Fruit fly (Drosophila melanogaster): ENCODE measurements around the gene CG4174.

- TF ChIP-seq Ets98B (GFP tag; IDR thresholded peaks at IDR 0.05) (no peak), CG32121 (GFP tag; IDR thresholded peaks at IDR 0.05) (no peak), fd96Ca (GFP tag; IDR thresholded peaks at IDR 0.05) (no peak), Pif1B (GFP tag; optimal IDR thresholded peaks at IDR 0.05) (no peak), CG14655 (GFP tag; optimal IDR thresholded peaks at IDR 0.05) (no peak), Snoo (tag; optimal IDR thresholded peaks at IDR 0.05) (no peak), rn (GFP tag; IDR thresholded peaks at IDR 0.05) (no peak), D1 (tag; optimal IDR thresholded peaks at IDR 0.05) (no peak), CG8301 (tag; optimal IDR thresholded peaks at IDR 0.05) (no peak)
Measured at dm6 chr3L:18593671-18594070, 24.1 kb downstream of the CG4174 start, which contains the start of gene term.

All from whole organism, pupa.